Fruit fly (Drosophila melanogaster) whole organism, prepupa: ENCODE results near the gene nAChRbeta3.

ENCODE experiments used
- Blimp-1 ChIP-seq: fragments of 200-800 bp; sonication (Bioruptor generic); optimal IDR thresholded peaks from 3 replicates; lab custom pipeline; 2017; ENCODE audit warnings: missing biosample characterization, missing genetic modification characterization, mild to moderate bottlenecking, moderate library complexity, missing genetic modification reagents
- CG10631 ChIP-seq: fragments of 200-800 bp; sonication (Bioruptor generic); optimal IDR thresholded peaks from 2 replicates; lab custom pipeline; 2016; ENCODE audit warnings: missing biosample characterization, missing genetic modification characterization
- CG10669 ChIP-seq: fragments of 200-800 bp; sonication (Bioruptor generic); optimal IDR thresholded peaks from 3 replicates; lab custom pipeline; 2018; ENCODE audit warnings: missing biosample characterization, mild to moderate bottlenecking, missing genetic modification characterization, moderate library complexity
- CG11294 ChIP-seq: fragments of 200-800 bp; sonication (Bioruptor generic); IDR thresholded peaks from 2 replicates; pipeline ENCODE4 v1.3.6; 2022; ENCODE audit warnings: missing biosample characterization, missing genetic modification characterization
- CG11762 ChIP-seq: fragments of 200-800 bp; sonication (Bioruptor generic); optimal IDR thresholded peaks from 3 replicates; lab custom pipeline; 2016; ENCODE audit warnings: missing biosample characterization, missing genetic modification characterization; ENCODE audit not compliant: insufficient read depth
- CG15336 ChIP-seq: fragments of 200-800 bp; sonication (Bioruptor generic); IDR thresholded peaks from 2 replicates; pipeline ENCODE4 v1.3.6; 2022; ENCODE audit warnings: missing biosample characterization, missing genetic modification characterization
- CG16779 ChIP-seq: fragments of 200-800 bp; sonication (Bioruptor generic); optimal IDR thresholded peaks from 3 replicates; lab custom pipeline; 2017; ENCODE audit warnings: missing biosample characterization, mild to moderate bottlenecking, missing genetic modification characterization
- CG3032 ChIP-seq: fragments of 200-800 bp; optimal IDR thresholded peaks from 2 replicates; lab custom pipeline; 2019; ENCODE audit warnings: missing biosample characterization, mild to moderate bottlenecking, missing genetic modification characterization, moderate library complexity
- CG31627 ChIP-seq: fragments of 200-800 bp; sonication (Bioruptor generic); optimal IDR thresholded peaks from 3 replicates; lab custom pipeline; 2016; ENCODE audit warnings: missing biosample characterization, missing genetic modification characterization
- CG32006 ChIP-seq: fragments of 200-800 bp; sonication (Bioruptor generic); optimal IDR thresholded peaks from 3 replicates; lab custom pipeline; 2017; ENCODE audit warnings: missing biosample characterization, mild to moderate bottlenecking, missing genetic modification characterization
- CG34406 ChIP-seq: fragments of 200-800 bp; sonication (Bioruptor generic); optimal IDR thresholded peaks from 3 replicates; lab custom pipeline; 2016; ENCODE audit warnings: missing biosample characterization, missing genetic modification characterization
- CG3919 ChIP-seq: fragments of 200-800 bp; sonication (Bioruptor generic); optimal IDR thresholded peaks from 3 replicates; lab custom pipeline; 2016; ENCODE audit warnings: missing biosample characterization, missing genetic modification characterization
- CG4318 ChIP-seq: fragments of 200-800 bp; sonication (Bioruptor generic); optimal IDR thresholded peaks from 3 replicates; lab custom pipeline; 2017; ENCODE audit warnings: missing biosample characterization, mild to moderate bottlenecking, missing genetic modification characterization
- CG6276 ChIP-seq: fragments of 200-800 bp; sonication (Bioruptor generic); optimal IDR thresholded peaks from 2 replicates; lab custom pipeline; 2017; ENCODE audit warnings: missing biosample characterization, mild to moderate bottlenecking, missing genetic modification characterization
- CG6792 ChIP-seq: fragments of 200-800 bp; sonication (Bioruptor generic); optimal IDR thresholded peaks from 3 replicates; lab custom pipeline; 2016; ENCODE audit warnings: missing biosample characterization, missing genetic modification characterization
- CG6808 ChIP-seq: fragments of 200-800 bp; sonication (Bioruptor generic); optimal IDR thresholded peaks from 3 replicates; lab custom pipeline; 2017; ENCODE audit warnings: missing biosample characterization, missing genetic modification characterization, mild to moderate bottlenecking, moderate library complexity, missing genetic modification reagents
- CG6854 ChIP-seq: fragments of 200-800 bp; sonication (Bioruptor generic); optimal IDR thresholded peaks from 2 replicates; lab custom pipeline; 2017; ENCODE audit warnings: missing biosample characterization, mild to moderate bottlenecking, missing genetic modification characterization
- CG7368 ChIP-seq: fragments of 200-800 bp; sonication (Bioruptor generic); optimal IDR thresholded peaks from 3 replicates; lab custom pipeline; 2016; ENCODE audit warnings: missing biosample characterization, missing genetic modification characterization
- CG8319 ChIP-seq: fragments of 200-800 bp; sonication (Bioruptor generic); optimal IDR thresholded peaks from 3 replicates; lab custom pipeline; 2016; ENCODE audit warnings: missing biosample characterization, missing genetic modification characterization
- CG8632 ChIP-seq: fragments of 200-800 bp; sonication (Bioruptor generic); optimal IDR thresholded peaks from 3 replicates; lab custom pipeline; 2016; ENCODE audit warnings: missing biosample characterization, missing genetic modification characterization
- Eip75B ChIP-seq: fragments of 200-800 bp; sonication (Bioruptor generic); optimal IDR thresholded peaks from 3 replicates; lab custom pipeline; 2016; ENCODE audit warnings: missing biosample characterization, missing genetic modification characterization
- Eip78C ChIP-seq: fragments of 200-800 bp; sonication (Bioruptor generic); peaks from one replicate; lab custom pipeline; 2016; ENCODE audit warnings: missing biosample characterization, missing genetic modification characterization
- Eip93F ChIP-seq: fragments of 200-800 bp; sonication (Bioruptor generic); optimal IDR thresholded peaks from 2 replicates; lab custom pipeline; 2016; ENCODE audit warnings: missing biosample characterization, mild to moderate bottlenecking, missing genetic modification characterization
- Ets21C ChIP-seq: fragments of 200-800 bp; sonication (Bioruptor generic); optimal IDR thresholded peaks from 3 replicates; lab custom pipeline; 2016; ENCODE audit warnings: missing biosample characterization, missing genetic modification characterization
- Ets96B ChIP-seq: fragments of 200-800 bp; optimal IDR thresholded peaks from 2 replicates; lab custom pipeline; 2019; ENCODE audit warnings: missing biosample characterization, mild to moderate bottlenecking, missing genetic modification characterization, moderate library complexity
- Gug ChIP-seq: fragments of 200-800 bp; sonication (Bioruptor generic); IDR thresholded peaks from 2 replicates; pipeline ENCODE4 v1.3.6; 2022; ENCODE audit warnings: missing biosample characterization, missing genetic modification characterization
- Hr38 ChIP-seq: sonication (Bioruptor generic); optimal IDR thresholded peaks from 2 replicates; lab custom pipeline; 2016; ENCODE audit warnings: missing biosample characterization, missing genetic modification characterization
- Hr39 ChIP-seq: fragments of 200-800 bp; sonication (Bioruptor generic); optimal IDR thresholded peaks from 2 replicates; lab custom pipeline; 2016; ENCODE audit warnings: missing biosample characterization, missing genetic modification characterization
- Hr4 ChIP-seq: fragments of 200-800 bp; sonication (Bioruptor generic); optimal IDR thresholded peaks from 3 replicates; lab custom pipeline; 2016; ENCODE audit warnings: missing biosample characterization, missing genetic modification characterization
- Lpt ChIP-seq: fragments of 200-800 bp; sonication (Bioruptor generic); optimal IDR thresholded peaks from 3 replicates; lab custom pipeline; 2016; ENCODE audit warnings: missing biosample characterization, missing genetic modification characterization
- Met ChIP-seq: fragments of 200-800 bp; sonication (Bioruptor generic); optimal IDR thresholded peaks from 3 replicates; lab custom pipeline; 2016; ENCODE audit warnings: missing biosample characterization, missing genetic modification characterization
- OdsH ChIP-seq: fragments of 200-800 bp; sonication (Bioruptor generic); optimal IDR thresholded peaks from 3 replicates; lab custom pipeline; 2016; ENCODE audit warnings: missing biosample characterization, missing genetic modification characterization
- Smox ChIP-seq: fragments of 200-800 bp; sonication (Bioruptor generic); optimal IDR thresholded peaks from 3 replicates; lab custom pipeline; 2016; ENCODE audit warnings: missing biosample characterization, missing genetic modification characterization
- Sox102F ChIP-seq: fragments of 200-800 bp; sonication (Bioruptor generic); optimal IDR thresholded peaks from 2 replicates; lab custom pipeline; 2016; ENCODE audit warnings: missing biosample characterization, mild to moderate bottlenecking, missing genetic modification characterization
- Sox14 ChIP-seq: fragments of 200-800 bp; sonication (Bioruptor generic); optimal IDR thresholded peaks from 3 replicates; lab custom pipeline; 2016; ENCODE audit warnings: missing biosample characterization, missing genetic modification characterization
- Sox15 ChIP-seq: fragments of 200-800 bp; sonication (Bioruptor generic); optimal IDR thresholded peaks from 3 replicates; lab custom pipeline; 2016; ENCODE audit warnings: missing biosample characterization, missing genetic modification characterization
- acj6 ChIP-seq: fragments of 200-800 bp; sonication (Bioruptor generic); optimal IDR thresholded peaks from 3 replicates; lab custom pipeline; 2016; ENCODE audit warnings: missing biosample characterization, missing genetic modification characterization
- cyc ChIP-seq: fragments of 200-800 bp; sonication (Bioruptor generic); optimal IDR thresholded peaks from 3 replicates; lab custom pipeline; 2016; ENCODE audit warnings: missing biosample characterization, missing genetic modification characterization
- dsx ChIP-seq: fragments of 200-800 bp; optimal IDR thresholded peaks from 3 replicates; lab custom pipeline; 2019; ENCODE audit warnings: missing biosample characterization, mild to moderate bottlenecking, missing genetic modification characterization, moderate library complexity; ENCODE audit not compliant: poor library complexity, severe bottlenecking
- eg ChIP-seq: fragments of 200-800 bp; sonication (Bioruptor generic); IDR thresholded peaks from 3 replicates; pipeline ENCODE4 v1.3.6; 2022; ENCODE audit warnings: missing biosample characterization, missing genetic modification characterization
- esn ChIP-seq: fragments of 200-800 bp; sonication (Bioruptor generic); optimal IDR thresholded peaks from 2 replicates; lab custom pipeline; 2016; ENCODE audit warnings: missing biosample characterization, mild to moderate bottlenecking, missing genetic modification characterization, moderate library complexity
- fd85E ChIP-seq: fragments of 200-800 bp; sonication (Bioruptor generic); optimal IDR thresholded peaks from 3 replicates; lab custom pipeline; 2016; ENCODE audit warnings: missing biosample characterization, missing genetic modification characterization
- fkh ChIP-seq: fragments of 200-800 bp; sonication (Bioruptor generic); optimal IDR thresholded peaks from 3 replicates; lab custom pipeline; 2017; ENCODE audit warnings: missing biosample characterization, mild to moderate bottlenecking, missing genetic modification characterization, moderate library complexity
- lz ChIP-seq: fragments of 200-800 bp; sonication (Bioruptor generic); optimal IDR thresholded peaks from 3 replicates; lab custom pipeline; 2016; ENCODE audit warnings: missing biosample characterization, missing genetic modification characterization
- net ChIP-seq: fragments of 200-800 bp; sonication (Bioruptor generic); optimal IDR thresholded peaks from 3 replicates; lab custom pipeline; 2016; ENCODE audit warnings: missing biosample characterization, missing genetic modification characterization
- pdm3 ChIP-seq: fragments of 200-800 bp; sonication (Bioruptor generic); optimal IDR thresholded peaks from 3 replicates; lab custom pipeline; 2016; ENCODE audit warnings: missing biosample characterization, missing genetic modification characterization
- salr ChIP-seq, 2 experiments: fragments of 200-800 bp; sonication (Bioruptor generic); optimal IDR thresholded peaks; 3 replicates each; lab custom pipeline; 2016 to 2018; ENCODE audit warnings: missing biosample characterization in 2 of 2, missing genetic modification characterization in 2 of 2, mild to moderate bottlenecking in 1 of 2
- spab ChIP-seq: fragments of 200-800 bp; sonication (Bioruptor generic); optimal IDR thresholded peaks from 2 replicates; lab custom pipeline; 2017; ENCODE audit warnings: missing biosample characterization, mild to moderate bottlenecking, missing genetic modification characterization, missing genetic modification reagents
- ss ChIP-seq, 2 experiments: fragments of 200-800 bp; sonication (Bioruptor generic); optimal IDR thresholded peaks; 2 replicates in 1 of 2; 3 replicates in 1 of 2; lab custom pipeline; 2017 to 2018; ENCODE audit warnings: mild to moderate bottlenecking in 2 of 2, missing biosample characterization in 2 of 2, missing genetic modification characterization in 2 of 2, moderate library complexity in 1 of 2
- svp ChIP-seq: fragments of 200-800 bp; sonication (Bioruptor generic); peaks from one replicate; lab custom pipeline; 2016; ENCODE audit warnings: missing biosample characterization, missing genetic modification characterization
- topi ChIP-seq: fragments of 200-800 bp; sonication (Bioruptor generic); optimal IDR thresholded peaks from 3 replicates; lab custom pipeline; 2016; ENCODE audit warnings: missing biosample characterization, missing genetic modification characterization
- vri ChIP-seq: fragments of 200-800 bp; sonication (Bioruptor generic); optimal IDR thresholded peaks from 3 replicates; lab custom pipeline; 2016; ENCODE audit warnings: missing biosample characterization, mild to moderate bottlenecking, missing genetic modification characterization

The nAChRbeta3 gene

DNA sequence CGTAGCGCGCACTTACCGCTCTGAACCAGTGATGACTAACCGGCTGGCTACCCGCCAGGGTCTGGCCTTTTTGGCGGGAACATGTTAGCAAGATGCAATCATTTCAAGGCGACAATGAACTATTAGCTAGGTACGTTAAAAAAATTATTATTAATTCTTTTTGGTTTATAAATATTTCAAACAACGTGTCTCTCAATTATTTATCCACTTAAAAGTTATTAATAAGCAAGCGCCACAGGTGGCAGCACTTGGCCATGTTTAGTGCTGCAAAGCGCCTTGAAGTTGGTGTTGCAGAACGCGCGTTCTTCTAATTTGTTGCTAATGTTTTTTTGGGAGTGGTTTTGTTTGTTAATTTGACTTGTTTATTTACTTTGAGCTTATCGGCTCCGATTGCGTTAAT, 29.3 kb downstream of the nAChRbeta3 start, which contains the start of the genes Ipk2 and cold:
TSS of gene Ipk2 (minus strand) at position 39 of the 400 bp plus-strand sequence.
TSS of gene cold (plus strand) at position 66 of the 400 bp plus-strand sequence.
- TF ChIP-seq CG7368: no peak
- no peak for TF ChIP-seq ss (GFP tag; optimal IDR thresholded peaks at IDR 0.05; lab: Kevin White, UChicago)
- no peak for TF ChIP-seq pdm3 (GFP tag; lab: Kevin White, UChicago)
- no peak for TF ChIP-seq CG6808
- TF ChIP-seq Ets96B (tag; lab: Kevin White, UChicago): peak; percentile 63
- no peak for TF ChIP-seq Sox102F (GFP tag; lab: Kevin White, UChicago)
- no peak for TF ChIP-seq CG8632 (GFP tag; lab: Kevin White, UChicago)
- peak; percentile 87 for TF ChIP-seq lz (GFP tag; lab: Kevin White, UChicago)
- TF ChIP-seq eg (GFP tag; lab: Robert Waterston, UW): peak; percentile 61; the same call in 2 of the 3 replicates
- peak; percentile 84 for TF ChIP-seq esn
- no peak for TF ChIP-seq CG10669
- TF ChIP-seq CG10631: no peak
- peak; percentile 76 for TF ChIP-seq topi (GFP tag; lab: Kevin White, UChicago)
- no peak for TF ChIP-seq CG6276
- TF ChIP-seq CG31627 (GFP tag; lab: Kevin White, UChicago): peak; percentile 87
- TF ChIP-seq Hr38 (GFP tag; lab: Kevin White, UChicago): no peak
- TF ChIP-seq spab (GFP tag; lab: Kevin White, UChicago): no peak
- TF ChIP-seq vri (GFP tag; lab: Kevin White, UChicago): no peak
- TF ChIP-seq CG16779 (tag; lab: Kevin White, UChicago): no peak
- TF ChIP-seq Sox15 (GFP tag; lab: Kevin White, UChicago): peak; percentile 74
- TF ChIP-seq OdsH: no peak
- peak; percentile 86 for TF ChIP-seq Sox14 (GFP tag; lab: Kevin White, UChicago)
- peak; percentile 82 for TF ChIP-seq Hr39 (GFP tag; lab: Kevin White, UChicago)
- TF ChIP-seq CG15336 (GFP tag; lab: Robert Waterston, UW): peak; percentile 39; the same call in 1 of the 2 replicates
- peak; percentile 80 for TF ChIP-seq CG3032 (tag; lab: Kevin White, UChicago)
- TF ChIP-seq salr (GFP tag; optimal IDR thresholded peaks at IDR 0.05; lab: Kevin White, UChicago): peak in 1 of 2 experiments; percentile 65
- TF ChIP-seq CG4318 (GFP tag; lab: Kevin White, UChicago): no peak
- no peak for TF ChIP-seq Hr4 (GFP tag; lab: Kevin White, UChicago)
- no peak for TF ChIP-seq fd85E
- TF ChIP-seq CG8319 (GFP tag; lab: Kevin White, UChicago): no peak
- TF ChIP-seq Eip75B (GFP tag; lab: Kevin White, UChicago): no peak
- TF ChIP-seq Gug (GFP tag; lab: Robert Waterston, UW): peak; percentile 60; the same call in 1 of the 2 replicates
- TF ChIP-seq CG6854: peak; percentile 34
- TF ChIP-seq CG34406 (GFP tag; lab: Kevin White, UChicago): peak; percentile 42
- TF ChIP-seq net: no peak
- peak; percentile 83 for TF ChIP-seq CG3919
- TF ChIP-seq cyc (GFP tag; lab: Kevin White, UChicago): peak; percentile 83
- TF ChIP-seq CG11762 (GFP tag; lab: Kevin White, UChicago): peak; percentile 57
- TF ChIP-seq dsx (GFP tag; lab: Kevin White, UChicago): peak; percentile 93
- TF ChIP-seq Smox (GFP tag; lab: Kevin White, UChicago): no peak
- TF ChIP-seq CG11294 (GFP tag; lab: Robert Waterston, UW): 0 out of 2 replicates have a peak, but pooled peaks have one; percentile 45
- no peak for TF ChIP-seq Ets21C (GFP tag; lab: Kevin White, UChicago)
- peak; percentile 66 for TF ChIP-seq CG6792 (GFP tag; lab: Kevin White, UChicago)
- peak; percentile 96 for TF ChIP-seq fkh
- no peak for TF ChIP-seq acj6 (GFP tag; lab: Kevin White, UChicago)
- peak; percentile 65 for TF ChIP-seq Lpt
- TF ChIP-seq CG32006 (GFP tag; lab: Kevin White, UChicago): no peak
- TF ChIP-seq Eip93F (GFP tag; lab: Kevin White, UChicago): peak; percentile 45
- TF ChIP-seq Met (GFP tag; lab: Kevin White, UChicago): no peak
- peak; percentile 93 for TF ChIP-seq Eip78C (GFP tag; lab: Kevin White, UChicago)
- TF ChIP-seq svp (GFP tag; lab: Kevin White, UChicago): peak; percentile 91
- TF ChIP-seq Blimp-1 (GFP tag; lab: Kevin White, UChicago): peak; percentile 47
